Worm (Caenorhabditis elegans) whole organism, midembryonic: ENCODE measurements around the gene wrb-1.

ENCODE experiments used
- T22C8.4 ChIP-seq: fragments of 200-800 bp; sonication (Bioruptor generic); IDR thresholded peaks from 2 replicates; pipeline ENCODE4 v1.3.6; 2022; ENCODE audit warnings: missing genetic modification characterization, missing compliant biosample characterization
- cog-1 ChIP-seq: sonication (generic microtip); optimal IDR thresholded peaks from 2 replicates; lab custom pipeline; 2016; ENCODE audit warnings: missing genetic modification characterization, missing compliant biosample characterization
- klf-2 ChIP-seq: fragments of 200-800 bp; sonication (Bioruptor generic); conservative IDR thresholded peaks from 2 replicates; pipeline ENCODE4 v1.3.6; 2022; ENCODE audit warnings: missing genetic modification reagents, missing genetic modification characterization, missing compliant biosample characterization
- med-1 ChIP-seq: sonication (generic microtip); optimal IDR thresholded peaks from 2 replicates; lab custom pipeline; 2017; ENCODE audit warnings: missing genetic modification characterization, mild to moderate bottlenecking, missing compliant biosample characterization, antibody characterized with exemption, missing genetic modification reagents; ENCODE audit not compliant: insufficient read depth
- ref-1 ChIP-seq: fragments of 200-800 bp; sonication (Bioruptor generic); conservative IDR thresholded peaks from 2 replicates; pipeline ENCODE4 v1.3.6; 2022; ENCODE audit warnings: missing genetic modification reagents, missing genetic modification characterization, missing compliant biosample characterization
- tab-1 ChIP-seq: fragments of 200-800 bp; sonication (Bioruptor generic); IDR thresholded peaks from 2 replicates; pipeline ENCODE4 v1.3.6; 2022; ENCODE audit warnings: missing genetic modification characterization, missing compliant biosample characterization
- ztf-23 ChIP-seq: fragments of 200-800 bp; sonication (Bioruptor generic); IDR thresholded peaks from 2 replicates; pipeline ENCODE4 v1.3.6; 2022; ENCODE audit warnings: missing genetic modification reagents, missing genetic modification characterization, missing compliant biosample characterization

ce11 chrV:1154472-1155278 lies 41.2 kb upstream of the wrb-1 start:
- TF ChIP-seq ref-1 (GFP tag; lab: Robert Waterston, UW) (no peak), klf-2 (GFP tag; lab: Robert Waterston, UW) (no peak), tab-1 (GFP tag; lab: Robert Waterston, UW) (no peak), cog-1 (no peak), ztf-23 (GFP tag; lab: Robert Waterston, UW) (no peak), T22C8.4 (no peak), med-1 (GFP tag; lab: Kevin White, UChicago) (no peak)
